Worm (Caenorhabditis elegans) whole organism, late embryonic: Measurements from ENCODE around the gene ulp-2.

Experiments
- C38D4.7 ChIP-seq: fragments of 200-800 bp; sonication (Bioruptor generic); optimal IDR thresholded peaks from 2 replicates; lab custom pipeline; 2018; ENCODE audit warnings: mild to moderate bottlenecking, missing genetic modification characterization, moderate library complexity, missing compliant biosample characterization
- F13H6.1 ChIP-seq: sonication (generic microtip); optimal IDR thresholded peaks from 2 replicates; lab custom pipeline; 2016; ENCODE audit warnings: missing genetic modification characterization, missing compliant biosample characterization
- K02D7.2 ChIP-seq: sonication (generic microtip); optimal IDR thresholded peaks from 2 replicates; lab custom pipeline; 2017; ENCODE audit warnings: mild to moderate bottlenecking, missing genetic modification characterization, missing compliant biosample characterization
- K09A11.1 ChIP-seq: sonication (generic microtip); optimal IDR thresholded peaks from 2 replicates; lab custom pipeline; 2017; ENCODE audit warnings: antibody characterized with exemption, mild to moderate bottlenecking, missing genetic modification characterization, missing compliant biosample characterization; ENCODE audit not compliant: insufficient read depth
- T23F11.4 ChIP-seq: fragments of 200-800 bp; sonication (Bioruptor generic); optimal IDR thresholded peaks from 2 replicates; lab custom pipeline; 2018; ENCODE audit warnings: mild to moderate bottlenecking, missing genetic modification characterization, missing compliant biosample characterization
- ama-1 ChIP-seq: fragments of 150-350 bp; optimal IDR thresholded peaks from 2 replicates; lab custom pipeline; 2014
- ceh-24 ChIP-seq: sonication (generic microtip); optimal IDR thresholded peaks from 2 replicates; lab custom pipeline; 2016; ENCODE audit warnings: mild to moderate bottlenecking, missing genetic modification characterization, missing compliant biosample characterization
- ceh-30 ChIP-seq: fragments of 150-350 bp; optimal IDR thresholded peaks from 2 replicates; lab custom pipeline; 2014; ENCODE audit warnings: missing biosample characterization, missing genetic modification characterization
- ceh-31 ChIP-seq: sonication (generic microtip); optimal IDR thresholded peaks from 2 replicates; lab custom pipeline; 2016; ENCODE audit warnings: missing genetic modification characterization, missing compliant biosample characterization
- ceh-34 ChIP-seq: sonication (generic microtip); optimal IDR thresholded peaks from 2 replicates; lab custom pipeline; 2016; ENCODE audit warnings: mild to moderate bottlenecking, missing genetic modification characterization, missing compliant biosample characterization
- ceh-6 ChIP-seq: fragments of 200-800 bp; sonication (Bioruptor generic); optimal IDR thresholded peaks from 2 replicates; lab custom pipeline; 2018; ENCODE audit warnings: mild to moderate bottlenecking, missing genetic modification characterization, missing compliant biosample characterization
- ceh-9 ChIP-seq: sonication (generic microtip); optimal IDR thresholded peaks from 2 replicates; lab custom pipeline; 2016; ENCODE audit warnings: mild to moderate bottlenecking, missing genetic modification characterization, inconsistent platforms, missing compliant biosample characterization
- che-1 ChIP-seq: sonication (generic microtip); optimal IDR thresholded peaks from 2 replicates; lab custom pipeline; 2016; ENCODE audit warnings: mild to moderate bottlenecking, missing genetic modification characterization, missing compliant biosample characterization
- elt-4 ChIP-seq: sonication (generic microtip); optimal IDR thresholded peaks from 2 replicates; lab custom pipeline; 2016; ENCODE audit warnings: missing genetic modification characterization, missing compliant biosample characterization
- fkh-10 ChIP-seq: fragments of 150-350 bp; optimal IDR thresholded peaks from 2 replicates; lab custom pipeline; 2014; ENCODE audit warnings: missing biosample characterization, missing genetic modification reagents, missing genetic modification characterization
- fkh-6 ChIP-seq: sonication (generic microtip); optimal IDR thresholded peaks from 2 replicates; lab custom pipeline; 2016; ENCODE audit warnings: missing genetic modification characterization, missing compliant biosample characterization
- gmeb-2 ChIP-seq: sonication (generic microtip); optimal IDR thresholded peaks from 2 replicates; lab custom pipeline; 2016; ENCODE audit warnings: missing genetic modification characterization, inconsistent platforms, missing compliant biosample characterization
- hlh-13 ChIP-seq: fragments of 200-800 bp; sonication (Bioruptor generic); optimal IDR thresholded peaks from 2 replicates; lab custom pipeline; 2018; ENCODE audit warnings: mild to moderate bottlenecking, missing genetic modification characterization, missing compliant biosample characterization
- hlh-30 ChIP-seq: sonication (generic microtip); optimal IDR thresholded peaks from 2 replicates; lab custom pipeline; 2017; ENCODE audit warnings: antibody characterized with exemption, missing genetic modification characterization, missing compliant biosample characterization; ENCODE audit not compliant: insufficient read depth
- hlh-6 ChIP-seq: sonication (generic microtip); optimal IDR thresholded peaks from 2 replicates; lab custom pipeline; 2016; ENCODE audit warnings: missing genotype, missing genetic modification characterization, missing compliant biosample characterization
- lim-6 ChIP-seq: sonication (generic microtip); optimal IDR thresholded peaks from 2 replicates; lab custom pipeline; 2016; ENCODE audit warnings: missing genetic modification characterization, missing compliant biosample characterization
- lin-11 ChIP-seq: fragments of 200-800 bp; sonication (Bioruptor generic); optimal IDR thresholded peaks from 2 replicates; lab custom pipeline; 2018; ENCODE audit warnings: mild to moderate bottlenecking, missing genetic modification characterization, missing compliant biosample characterization
- mec-3 ChIP-seq: sonication (generic microtip); optimal IDR thresholded peaks from 2 replicates; lab custom pipeline; 2016; ENCODE audit warnings: borderline replicate concordance, missing genetic modification characterization, missing compliant biosample characterization
- nfya-1 ChIP-seq: sonication (generic microtip); optimal IDR thresholded peaks from 2 replicates; lab custom pipeline; 2017; ENCODE audit warnings: missing genetic modification characterization, mild to moderate bottlenecking, missing compliant biosample characterization, antibody characterized with exemption, moderate library complexity
- nhr-232 ChIP-seq: sonication (generic microtip); optimal IDR thresholded peaks from 2 replicates; lab custom pipeline; 2016; ENCODE audit warnings: missing genetic modification characterization, missing compliant biosample characterization
- npax-4 ChIP-seq: sonication (generic microtip); optimal IDR thresholded peaks from 2 replicates; lab custom pipeline; 2016; ENCODE audit warnings: missing genetic modification characterization, missing compliant biosample characterization
- pag-3 ChIP-seq: sonication (generic microtip); optimal IDR thresholded peaks from 2 replicates; lab custom pipeline; 2016; ENCODE audit warnings: missing compliant biosample characterization, missing genetic modification characterization, borderline replicate concordance
- pat-9 ChIP-seq: fragments of 200-800 bp; sonication (Bioruptor generic); optimal IDR thresholded peaks from 2 replicates; lab custom pipeline; 2018; ENCODE audit warnings: mild to moderate bottlenecking, missing genetic modification characterization, moderate library complexity, missing compliant biosample characterization
- pax-1 ChIP-seq: fragments of 150-350 bp; optimal IDR thresholded peaks from 2 replicates; lab custom pipeline; 2014; ENCODE audit warnings: missing biosample characterization, missing genetic modification characterization
- pha-4 ChIP-seq: fragments of 150-350 bp; optimal IDR thresholded peaks from 2 replicates; lab custom pipeline; 2018; ENCODE audit warnings: missing biosample characterization, missing genetic modification reagents, missing genetic modification characterization
- sdc-2 ChIP-seq: sonication (generic microtip); optimal IDR thresholded peaks from 2 replicates; lab custom pipeline; 2016; ENCODE audit warnings: missing genotype, missing genetic modification characterization, missing compliant biosample characterization
- tbx-7 ChIP-seq: sonication (generic microtip); optimal IDR thresholded peaks from 2 replicates; lab custom pipeline; 2016; ENCODE audit warnings: missing genotype, missing genetic modification characterization, missing compliant biosample characterization
- unc-42 ChIP-seq: sonication (generic microtip); optimal IDR thresholded peaks from 2 replicates; lab custom pipeline; 2016; ENCODE audit warnings: missing genotype, missing genetic modification characterization, missing compliant biosample characterization
- unc-86 ChIP-seq: sonication (generic microtip); optimal IDR thresholded peaks from 2 replicates; lab custom pipeline; 2016; ENCODE audit warnings: missing genetic modification characterization, missing compliant biosample characterization
- zip-5 ChIP-seq: sonication (generic microtip); optimal IDR thresholded peaks from 2 replicates; lab custom pipeline; 2016; ENCODE audit warnings: missing genetic modification characterization, missing compliant biosample characterization

Gene ulp-2

DNA sequence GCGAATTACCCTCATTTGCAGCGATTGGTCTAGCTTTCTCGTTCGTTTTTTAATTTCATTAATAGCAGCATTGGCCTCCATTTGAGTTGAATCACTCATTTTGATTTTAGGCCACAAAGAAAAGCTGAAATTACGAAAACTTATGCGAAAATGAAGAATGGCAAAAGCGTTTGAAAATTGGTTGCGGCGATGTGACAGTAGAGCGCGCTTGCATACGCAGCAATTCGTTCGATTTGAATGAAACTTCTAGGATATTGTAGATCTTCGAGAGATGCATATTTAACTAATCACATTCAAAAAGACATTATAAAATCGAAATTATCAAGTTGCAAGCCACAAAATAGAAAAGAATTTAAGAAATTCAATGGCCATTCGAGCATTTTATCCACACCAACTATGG is at the start of gene ulp-2:
Gene ulp-2 (minus strand): TSS at position 158 of the 400 bp plus-strand sequence.
- TF ChIP-seq ceh-30 (tag; lab: Kevin White, UChicago) = no peak
- TF ChIP-seq pax-1 (tag; lab: Kevin White, UChicago) = no peak
- no peak for TF ChIP-seq elt-4 (tag; lab: Kevin White, UChicago)
- TF ChIP-seq K09A11.1 (tag; lab: Kevin White, UChicago) = no peak
- no peak for TF ChIP-seq ceh-9 (tag; lab: Kevin White, UChicago)
- TF ChIP-seq mec-3 (tag; lab: Kevin White, UChicago) = no peak
- no peak for TF ChIP-seq ceh-24 (tag; lab: Kevin White, UChicago)
- TF ChIP-seq nfya-1 (tag; lab: Kevin White, UChicago) = no peak
- no peak for TF ChIP-seq npax-4 (tag; lab: Kevin White, UChicago)
- TF ChIP-seq che-1 (tag; lab: Kevin White, UChicago) = no peak
- TF ChIP-seq fkh-6 (tag; lab: Kevin White, UChicago) = no peak
- TF ChIP-seq, all 69 proteins: peak for 0

DNA sequence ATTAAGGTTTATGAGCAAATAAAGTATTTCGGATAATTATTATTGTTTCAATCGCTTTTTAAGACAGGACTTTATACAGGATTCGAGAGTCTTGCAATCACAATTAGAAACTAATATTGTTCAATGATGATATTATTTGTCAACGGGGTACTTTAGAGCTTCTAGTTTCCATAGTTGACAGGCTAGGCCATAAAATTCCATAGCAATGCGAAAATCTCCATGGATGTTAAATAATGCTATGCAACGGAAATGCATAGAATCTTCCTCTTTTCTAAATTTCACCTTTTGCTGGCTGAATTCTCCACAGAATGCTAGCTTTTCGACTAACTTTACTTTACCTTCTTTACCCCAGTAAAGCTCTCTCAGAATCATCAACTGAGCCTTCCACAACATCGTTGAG is 48.4 kb upstream of the ulp-2 start, which contains the start of gene F59A6.3:
Gene F59A6.3 (plus strand): TSS at position 301 of the 400 bp plus-strand sequence.
- no peak for TF ChIP-seq nfya-1 (tag; lab: Kevin White, UChicago)
- TF ChIP-seq pha-4 (tag; lab: Kevin White, UChicago) = no peak
- no peak for TF ChIP-seq sdc-2
- no peak for TF ChIP-seq pat-9 (tag; lab: Kevin White, UChicago)
- TF ChIP-seq F13H6.1 (tag; lab: Kevin White, UChicago) = no peak
- TF ChIP-seq lim-6 = no peak

DNA sequence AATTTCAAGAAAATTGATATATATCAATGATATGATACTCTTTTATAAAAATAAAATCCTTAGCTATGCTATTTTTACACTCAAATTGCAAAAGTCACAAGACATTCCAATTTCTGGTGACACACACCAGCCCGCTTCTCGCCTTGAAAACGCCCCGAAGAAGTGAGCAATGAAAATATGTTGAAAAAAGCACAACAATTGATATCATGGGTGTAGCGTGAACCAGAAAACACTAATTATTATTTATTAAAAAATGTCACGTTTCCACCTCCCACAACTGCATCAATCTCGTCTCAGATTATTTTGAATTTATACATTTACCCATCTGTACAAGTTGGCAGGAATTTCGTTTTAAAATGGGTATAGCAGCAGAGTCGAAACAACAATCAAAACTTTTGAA is 45.1 kb upstream of the ulp-2 start, which contains the start of gene F59A6.4:
Gene F59A6.4 (plus strand): TSS at position 301 of the 400 bp plus-strand sequence.
- TF ChIP-seq zip-5 (tag; lab: Kevin White, UChicago) (no peak), lin-11 (tag; lab: Kevin White, UChicago) (no peak), gmeb-2 (no peak), K02D7.2 (tag; lab: Kevin White, UChicago) (no peak), ceh-31 (no peak), unc-86 (no peak), che-1 (tag; lab: Kevin White, UChicago) (no peak), pat-9 (tag; lab: Kevin White, UChicago) (no peak), F13H6.1 (tag; lab: Kevin White, UChicago) (no peak), hlh-13 (GFP tag; lab: Kevin White, UChicago) (no peak), ceh-30 (tag; lab: Kevin White, UChicago) (no peak), ceh-34 (tag; lab: Kevin White, UChicago) (no peak), unc-42 (tag; lab: Kevin White, UChicago) (no peak), pag-3 (tag; lab: Kevin White, UChicago) (no peak), C38D4.7 (no peak), ama-1 (lab: Kevin White, UChicago) (no peak)

DNA sequence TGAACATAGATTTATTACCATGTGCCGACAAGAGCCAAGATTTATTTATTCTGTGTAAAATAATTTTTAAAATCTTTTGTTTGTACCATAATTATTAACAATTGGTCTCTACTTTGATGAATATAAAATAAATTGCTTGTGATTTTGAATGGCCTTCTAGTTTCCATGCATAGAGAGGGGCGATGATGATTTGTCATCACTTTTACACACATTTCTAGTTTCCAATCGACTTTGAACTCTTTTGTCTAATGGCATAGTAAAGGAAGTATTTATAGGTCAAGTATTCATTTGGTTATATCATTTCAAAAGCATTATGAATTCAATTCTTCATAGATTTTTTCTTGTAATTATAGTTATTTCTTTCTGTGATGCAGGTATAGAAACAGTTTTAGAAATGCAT is 44.0 kb upstream of the ulp-2 start, which contains the start of gene F59A6.10:
Gene F59A6.10 (plus strand): TSS at position 301 of the 400 bp plus-strand sequence.
- TF ChIP-seq zip-5 (tag; lab: Kevin White, UChicago) = no peak
- TF ChIP-seq che-1 (tag; lab: Kevin White, UChicago) = no peak
- no peak for TF ChIP-seq nhr-232 (tag; lab: Kevin White, UChicago)
- TF ChIP-seq hlh-30 = no peak
- TF ChIP-seq ceh-6 (GFP tag; lab: Kevin White, UChicago) = no peak
- no peak for TF ChIP-seq tbx-7 (tag; lab: Kevin White, UChicago)

DNA sequence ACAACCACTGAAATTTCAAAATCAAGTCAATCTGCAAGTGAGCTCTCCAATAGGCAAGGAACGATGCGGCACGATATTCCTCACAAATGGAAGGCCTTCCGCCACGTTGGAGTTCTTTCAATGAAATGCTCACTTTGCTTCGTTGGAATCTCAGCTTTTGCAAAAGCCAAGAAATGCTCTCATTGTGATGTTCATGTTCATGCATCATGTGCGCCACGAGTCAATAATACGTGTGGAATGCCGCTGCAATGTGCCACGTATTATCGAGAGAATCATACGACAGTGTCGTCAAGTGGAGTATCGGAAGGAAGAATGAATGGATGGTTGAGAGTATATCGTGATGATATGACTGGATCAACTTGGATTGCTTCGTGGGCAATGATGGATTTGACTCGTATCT is 42.2 kb upstream of the ulp-2 start:
- TF ChIP-seq che-1 (tag; lab: Kevin White, UChicago) = no peak
- TF ChIP-seq ceh-31 = no peak
- TF ChIP-seq ceh-34 (tag; lab: Kevin White, UChicago) = no peak
- no peak for TF ChIP-seq T23F11.4 (GFP tag; lab: Kevin White, UChicago)
- TF ChIP-seq hlh-6 (tag; lab: Kevin White, UChicago) = no peak
- TF ChIP-seq K02D7.2 (tag; lab: Kevin White, UChicago) = no peak
- TF ChIP-seq fkh-6 (tag; lab: Kevin White, UChicago) = no peak
- no peak for TF ChIP-seq fkh-10 (GFP tag; lab: Kevin White, UChicago)
